Fruit fly (Drosophila melanogaster) whole organism, embryonic: ENCODE data around the gene Obp99b.

Experiments
- Blimp-1 ChIP-seq: fragments of 200-800 bp; sonication (Bioruptor generic); optimal IDR thresholded peaks from 3 replicates; lab custom pipeline; 2018; ENCODE audit warnings: missing biosample characterization, missing genetic modification characterization, mild to moderate bottlenecking, moderate library complexity, missing genetic modification reagents
- CG1024 ChIP-seq: fragments of 200-800 bp; sonication (Bioruptor generic); IDR thresholded peaks from 2 replicates; pipeline ENCODE4 v1.3.6; 2022; ENCODE audit warnings: missing biosample characterization, missing genetic modification characterization
- CG10321 ChIP-seq: fragments of 200-800 bp; sonication (Bioruptor generic); IDR thresholded peaks from 2 replicates; pipeline ENCODE4 v1.3.6; 2022; ENCODE audit warnings: missing biosample characterization, missing genetic modification characterization
- CG10366 ChIP-seq: fragments of 200-800 bp; sonication (Bioruptor generic); IDR thresholded peaks from 2 replicates; pipeline ENCODE4 v1.3.6; 2022; ENCODE audit warnings: missing biosample characterization, missing genetic modification characterization
- CG12155 ChIP-seq: fragments of 200-800 bp; sonication (Bioruptor generic); optimal IDR thresholded peaks from 3 replicates; lab custom pipeline; 2016; ENCODE audit warnings: missing biosample characterization, missing genetic modification characterization
- CG12391 ChIP-seq: fragments of 200-800 bp; sonication (Bioruptor generic); optimal IDR thresholded peaks from 3 replicates; lab custom pipeline; 2018; ENCODE audit warnings: missing biosample characterization, mild to moderate bottlenecking, missing genetic modification characterization, moderate library complexity
- CG12744 ChIP-seq: fragments of 200-800 bp; sonication (Bioruptor generic); optimal IDR thresholded peaks from 2 replicates; lab custom pipeline; 2016; ENCODE audit warnings: missing biosample characterization, missing genetic modification characterization
- CG14050 ChIP-seq: fragments of 200-800 bp; sonication (Bioruptor generic); IDR thresholded peaks from 3 replicates; pipeline ENCODE4 v1.3.6; 2022; ENCODE audit warnings: missing biosample characterization, missing genetic modification characterization
- CG18476 ChIP-seq: fragments of 200-800 bp; sonication (Bioruptor generic); optimal IDR thresholded peaks from 2 replicates; lab custom pipeline; 2016; ENCODE audit warnings: missing biosample characterization, mild to moderate bottlenecking, missing genetic modification characterization
- CG2889 ChIP-seq: fragments of 200-800 bp; sonication (Bioruptor generic); IDR thresholded peaks from 3 replicates; pipeline ENCODE4 v1.3.6; 2022; ENCODE audit warnings: missing biosample characterization, missing genetic modification characterization
- CG31388 ChIP-seq: fragments of 200-800 bp; sonication (Bioruptor generic); optimal IDR thresholded peaks from 2 replicates; lab custom pipeline; 2016; ENCODE audit warnings: missing biosample characterization, missing genetic modification characterization
- CG33557 ChIP-seq: fragments of 200-800 bp; sonication (Bioruptor generic); optimal IDR thresholded peaks from 2 replicates; lab custom pipeline; 2019; ENCODE audit warnings: missing biosample characterization, mild to moderate bottlenecking, missing genetic modification characterization, moderate library complexity
- CG7963 ChIP-seq: fragments of 200-800 bp; sonication (Bioruptor generic); IDR thresholded peaks from 3 replicates; pipeline ENCODE4 v1.3.6; 2022; ENCODE audit warnings: missing biosample characterization, missing genetic modification characterization; ENCODE audit not compliant: partially characterized antibody
- CG8388 ChIP-seq: fragments of 200-800 bp; sonication (Bioruptor generic); optimal IDR thresholded peaks from 2 replicates; lab custom pipeline; 2019; ENCODE audit warnings: missing biosample characterization, mild to moderate bottlenecking, missing genetic modification characterization, moderate library complexity
- CG8478 ChIP-seq: fragments of >200 bp; optimal IDR thresholded peaks from 2 replicates; lab custom pipeline; 2018
- CG8924 ChIP-seq: fragments of 200-800 bp; optimal IDR thresholded peaks from 3 replicates; lab custom pipeline; 2019; ENCODE audit warnings: missing biosample characterization, mild to moderate bottlenecking, missing genetic modification characterization, moderate library complexity
- D19A ChIP-seq: fragments of 200-800 bp; optimal IDR thresholded peaks from 3 replicates; lab custom pipeline; 2019; ENCODE audit warnings: missing biosample characterization, mild to moderate bottlenecking, missing genetic modification characterization, moderate library complexity
- D19B ChIP-seq: fragments of 200-800 bp; sonication (Bioruptor generic); optimal IDR thresholded peaks from 2 replicates; lab custom pipeline; 2017; ENCODE audit warnings: missing biosample characterization, mild to moderate bottlenecking, missing genetic modification characterization
- Dad ChIP-seq: fragments of 200-800 bp; sonication (Bioruptor generic); optimal IDR thresholded peaks from 3 replicates; lab custom pipeline; 2016; ENCODE audit warnings: missing biosample characterization, missing genetic modification characterization
- Dfd ChIP-seq, 2 experiments: fragments of >200 bp; optimal IDR thresholded peaks; 2 replicates each; lab custom pipeline; 2017; ENCODE audit warnings: missing biosample characterization in 2 of 2, missing genetic modification characterization in 2 of 2
- Ets97D ChIP-seq: fragments of 200-800 bp; sonication (Bioruptor generic); optimal IDR thresholded peaks from 3 replicates; lab custom pipeline; 2016; ENCODE audit warnings: missing biosample characterization, missing genetic modification characterization
- Rfx ChIP-seq: fragments of 200-800 bp; sonication (Bioruptor generic); IDR thresholded peaks from 2 replicates; pipeline ENCODE4 v1.3.6; 2022; ENCODE audit warnings: missing biosample characterization, missing genetic modification characterization
- Rx ChIP-seq: fragments of 200-800 bp; sonication (Bioruptor generic); IDR thresholded peaks from 2 replicates; pipeline ENCODE4 v1.3.6; 2022; ENCODE audit warnings: missing biosample characterization, missing genetic modification characterization
- Scr ChIP-seq: fragments of 200-800 bp; sonication (Bioruptor generic); IDR thresholded peaks from 2 replicates; pipeline ENCODE4 v1.3.6; 2022; ENCODE audit warnings: missing biosample characterization, missing genetic modification characterization; ENCODE audit not compliant: partially characterized antibody
- Sry-δ ChIP-seq: fragments of 200-800 bp; sonication (Bioruptor generic); optimal IDR thresholded peaks from 2 replicates; lab custom pipeline; 2016; ENCODE audit warnings: missing biosample characterization, missing genetic modification characterization
- ash1 ChIP-seq: fragments of 200-800 bp; sonication (Bioruptor generic); optimal IDR thresholded peaks from 2 replicates; lab custom pipeline; 2018; ENCODE audit warnings: missing biosample characterization, mild to moderate bottlenecking, missing genetic modification characterization
- cato ChIP-seq: fragments of 200-800 bp; sonication (Bioruptor generic); optimal IDR thresholded peaks from 2 replicates; lab custom pipeline; 2016; ENCODE audit warnings: missing biosample characterization, missing genetic modification characterization, borderline replicate concordance
- ci ChIP-seq: fragments of 200-800 bp; sonication (Bioruptor generic); IDR thresholded peaks from 3 replicates; pipeline ENCODE4 v1.3.6; 2022; ENCODE audit warnings: missing biosample characterization, missing genetic modification characterization
- ems ChIP-seq: fragments of 200-800 bp; sonication (Bioruptor generic); optimal IDR thresholded peaks from 3 replicates; lab custom pipeline; 2016; ENCODE audit warnings: missing biosample characterization, missing genetic modification characterization
- fd102C ChIP-seq: fragments of 200-800 bp; sonication (Bioruptor generic); optimal IDR thresholded peaks from 2 replicates; lab custom pipeline; 2018; ENCODE audit warnings: missing biosample characterization, mild to moderate bottlenecking, missing genetic modification characterization, moderate library complexity
- hbn ChIP-seq: fragments of 200-800 bp; sonication (Bioruptor generic); IDR thresholded peaks from 2 replicates; pipeline ENCODE4 v1.3.6; 2022; ENCODE audit warnings: missing biosample characterization, missing genetic modification characterization; ENCODE audit not compliant: partially characterized antibody
- hth ChIP-seq: fragments of >200 bp; optimal IDR thresholded peaks from 2 replicates; lab custom pipeline; 2017; ENCODE audit warnings: inconsistent platforms
- ind ChIP-seq: fragments of 200-800 bp; sonication (Bioruptor generic); optimal IDR thresholded peaks from 3 replicates; lab custom pipeline; 2016; ENCODE audit warnings: missing biosample characterization, missing genetic modification characterization
- kni ChIP-seq: fragments of 200-800 bp; sonication (Bioruptor generic); optimal IDR thresholded peaks from 3 replicates; lab custom pipeline; 2017; ENCODE audit warnings: mild to moderate bottlenecking, missing biosample characterization, missing genetic modification reagents, missing genetic modification characterization
- pita ChIP-seq: fragments of 200-800 bp; sonication (Bioruptor generic); optimal IDR thresholded peaks from 2 replicates; lab custom pipeline; 2017; ENCODE audit warnings: missing biosample characterization, mild to moderate bottlenecking, missing genetic modification characterization
- scrt ChIP-seq: fragments of 200-800 bp; sonication (Bioruptor generic); optimal IDR thresholded peaks from 2 replicates; lab custom pipeline; 2018; ENCODE audit warnings: missing biosample characterization, mild to moderate bottlenecking, missing genetic modification characterization, moderate library complexity
- sd ChIP-seq: fragments of 200-800 bp; sonication (Bioruptor generic); optimal IDR thresholded peaks from 3 replicates; lab custom pipeline; 2018; ENCODE audit warnings: missing biosample characterization, mild to moderate bottlenecking, missing genetic modification characterization, moderate library complexity
- sob ChIP-seq: fragments of 200-800 bp; sonication (Bioruptor generic); IDR thresholded peaks from 2 replicates; pipeline ENCODE4 v1.3.6; 2022; ENCODE audit warnings: missing biosample characterization, missing genetic modification characterization
- tgo ChIP-seq: fragments of 200-800 bp; sonication (Bioruptor generic); IDR thresholded peaks from 3 replicates; pipeline ENCODE4 v1.3.6; 2022; ENCODE audit warnings: missing biosample characterization, missing genetic modification characterization
- tio ChIP-seq: fragments of 200-800 bp; sonication (Bioruptor generic); optimal IDR thresholded peaks from 2 replicates; lab custom pipeline; 2017; ENCODE audit warnings: missing biosample characterization, missing genetic modification characterization, inconsistent platforms
- trem ChIP-seq: fragments of 200-800 bp; optimal IDR thresholded peaks from 3 replicates; lab custom pipeline; 2019; ENCODE audit warnings: missing biosample characterization, mild to moderate bottlenecking, missing genetic modification characterization, moderate library complexity
- tup ChIP-seq: fragments of 200-800 bp; sonication (Bioruptor generic); optimal IDR thresholded peaks from 2 replicates; lab custom pipeline; 2016; ENCODE audit warnings: missing biosample characterization, mild to moderate bottlenecking, missing genetic modification characterization, moderate library complexity

Gene Obp99b

DNA sequence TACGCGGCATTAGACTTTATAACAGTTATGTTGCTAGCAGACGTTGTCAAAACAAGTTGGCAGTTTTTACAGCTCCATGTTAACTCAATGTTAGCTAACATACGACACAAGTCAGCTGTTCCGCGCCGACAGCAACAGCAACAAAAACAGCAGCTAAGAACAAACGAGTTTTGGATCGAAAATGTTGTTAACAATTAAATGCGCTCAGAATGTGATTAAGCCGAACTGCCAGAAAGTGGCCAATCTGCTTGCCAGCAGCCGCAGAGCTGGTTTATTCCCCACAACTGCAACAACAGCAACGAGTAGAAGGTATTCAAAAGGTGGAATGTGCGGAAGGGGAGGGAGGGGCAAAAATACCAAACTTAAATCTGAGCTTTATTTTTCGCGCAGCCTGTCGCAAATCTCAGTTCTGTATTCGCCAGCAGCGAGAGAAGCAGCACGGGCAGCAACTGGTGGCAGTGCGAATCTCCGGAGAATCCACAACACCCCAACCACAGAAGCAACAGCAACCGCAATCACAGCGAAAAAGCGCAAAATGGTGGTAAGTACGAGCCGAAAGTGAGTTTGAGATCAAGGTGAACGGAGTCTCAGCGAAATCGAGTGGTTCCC is 6.5 kb upstream of the Obp99b start, which contains the start of gene Pcd (continued):
- TF ChIP-seq ems (GFP tag; lab: Kevin White, UChicago) (no peak), CG1024 (GFP tag; lab: Robert Waterston, UW) (no peak), sd (tag; lab: Kevin White, UChicago) (peak; percentile 98), Scr (GFP tag; lab: Robert Waterston, UW) (0 out of 2 replicates have a peak, but pooled peaks have one; percentile 17), CG7963 (GFP tag; lab: Robert Waterston, UW) (no peak), hth (lab: Kevin White, UChicago) (no peak), D19A (tag; lab: Kevin White, UChicago) (no peak), CG10366 (no peak), CG18476 (GFP tag; lab: Kevin White, UChicago) (no peak), CG12391 (no peak), hbn (GFP tag; lab: Robert Waterston, UW) (0 out of 2 replicates have a peak, but pooled peaks have one; percentile 24), CG8924 (tag; lab: Kevin White, UChicago) (peak; percentile 70), trem (tag; lab: Kevin White, UChicago) (peak; percentile 99), cato (GFP tag; lab: Kevin White, UChicago) (no peak), ash1 (GFP tag; lab: Kevin White, UChicago) (no peak), Blimp-1 (no peak), CG10321 (GFP tag; lab: Robert Waterston, UW) (no peak), CG33557 (GFP tag; lab: Kevin White, UChicago) (no peak), Dfd (GFP tag; optimal IDR thresholded peaks at IDR 0.05; lab: Kevin White, UChicago) (no peak), CG8388 (GFP tag; lab: Kevin White, UChicago) (no peak), tio (GFP tag; lab: Kevin White, UChicago) (no peak), CG12744 (GFP tag; lab: Kevin White, UChicago) (no peak), ind (GFP tag; lab: Kevin White, UChicago) (no peak), D19B (GFP tag; lab: Kevin White, UChicago) (no peak), tup (GFP tag; lab: Kevin White, UChicago) (no peak)

- TF ChIP-seq fd102C (GFP tag; lab: Kevin White, UChicago) = no peak
- no peak for TF ChIP-seq tgo (GFP tag; lab: Robert Waterston, UW)
- TF ChIP-seq Sry-δ = no peak
- TF ChIP-seq CG14050 (GFP tag; lab: Robert Waterston, UW) = no peak
- no peak for TF ChIP-seq CG2889 (GFP tag; lab: Robert Waterston, UW)
- no peak for TF ChIP-seq CG12155 (GFP tag; lab: Kevin White, UChicago)
- TF ChIP-seq sob (GFP tag; lab: Robert Waterston, UW) = no peak
- no peak for TF ChIP-seq scrt (GFP tag; lab: Kevin White, UChicago)
- no peak for TF ChIP-seq Rfx (GFP tag; lab: Robert Waterston, UW)
- TF ChIP-seq kni (GFP tag; lab: Kevin White, UChicago) = no peak
- TF ChIP-seq Ets97D (GFP tag; lab: Kevin White, UChicago) = no peak
- no peak for TF ChIP-seq ci (GFP tag; lab: Robert Waterston, UW)
- no peak for TF ChIP-seq CG8478
- TF ChIP-seq Rx (GFP tag; lab: Robert Waterston, UW) = no peak
- no peak for TF ChIP-seq pita (GFP tag; lab: Kevin White, UChicago)
- TF ChIP-seq Dad (GFP tag; lab: Kevin White, UChicago) = no peak
- TF ChIP-seq CG31388 (GFP tag; lab: Kevin White, UChicago) = no peak
These were observed 5.5 kb upstream of the Obp99b start, which contains the start of gene CG34296 for dm6 chr3R:29722238-29722637. TSS of gene CG34296 (plus strand) at chr3R:29722538.
